Worm (Caenorhabditis elegans): ENCODE measurements around the gene C08B6.5.

DNA sequence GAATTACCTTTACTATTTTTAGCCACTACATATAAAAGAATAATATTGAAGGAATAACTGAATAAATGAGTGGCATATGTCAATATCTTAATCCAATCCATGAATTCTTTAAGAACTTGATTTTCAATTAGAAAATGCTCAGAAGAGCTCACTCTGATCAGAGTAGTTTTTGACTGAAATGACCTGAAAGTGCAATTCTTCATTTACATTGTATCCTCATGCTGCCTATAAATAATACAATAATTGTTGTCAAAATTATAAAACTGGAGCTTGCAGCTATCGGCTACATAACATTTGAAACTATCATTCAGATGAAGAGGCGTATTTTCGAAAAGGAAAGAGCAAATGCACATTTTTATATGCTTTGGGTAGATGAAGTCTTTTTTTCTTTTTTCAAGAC lies 5.1 kb downstream of the C08B6.5 start, which contains the start of gene srxa-19:
- no peak for TF ChIP-seq tbx-2 (tag; optimal IDR thresholded peaks at IDR 0.05)
- no peak for TF ChIP-seq blmp-1 (tag; optimal IDR thresholded peaks at IDR 0.05)
- no peak for TF ChIP-seq alr-1 (tag; optimal IDR thresholded peaks at IDR 0.05; ENCODE audit: borderline replicate concordance)
- TF ChIP-seq sox-4 (tag; optimal IDR thresholded peaks at IDR 0.05), result no peak
- TF ChIP-seq zag-1 (tag; optimal IDR thresholded peaks at IDR 0.05), result no peak
- TF ChIP-seq rnt-1 (tag; optimal IDR thresholded peaks at IDR 0.05), result no peak
- TF ChIP-seq nhr-28 (tag; optimal IDR thresholded peaks at IDR 0.05), result no peak
